Fruit fly (Drosophila melanogaster) whole organism, embryonic: Measurements from ENCODE around the gene wdn.
A peak's percentile ranks its signal among the peaks of the same experiment; 100 is the strongest.

Source experiments
- Abd-B ChIP-seq: fragments of 200-800 bp; sonication (Bioruptor generic); optimal IDR thresholded peaks from 2 replicates; lab custom pipeline; 2018; ENCODE audit warnings: missing biosample characterization, mild to moderate bottlenecking, missing genetic modification characterization, moderate library complexity
- Aef1 ChIP-seq: fragments of 200-800 bp; sonication (Bioruptor generic); IDR thresholded peaks from 3 replicates; pipeline ENCODE4 v1.3.6; 2022; ENCODE audit warnings: missing biosample characterization, missing genetic modification characterization
- CG10147 ChIP-seq: fragments of 200-800 bp; sonication (Bioruptor generic); optimal IDR thresholded peaks from 2 replicates; lab custom pipeline; 2019; ENCODE audit warnings: missing biosample characterization, mild to moderate bottlenecking, missing genetic modification characterization, moderate library complexity
- CG10462 ChIP-seq: fragments of 200-800 bp; sonication (Bioruptor generic); optimal IDR thresholded peaks from 2 replicates; lab custom pipeline; 2016; ENCODE audit warnings: missing biosample characterization, missing genetic modification characterization
- CG11560 ChIP-seq: fragments of 200-800 bp; sonication (Bioruptor generic); IDR thresholded peaks from 3 replicates; pipeline ENCODE4 v1.3.6; 2022; ENCODE audit warnings: missing biosample characterization, missing genetic modification characterization
- CG12659 ChIP-seq: fragments of 200-800 bp; sonication (Bioruptor generic); optimal IDR thresholded peaks from 3 replicates; lab custom pipeline; 2017; ENCODE audit warnings: mild to moderate bottlenecking, missing biosample characterization, missing genetic modification reagents, missing genetic modification characterization
- CG13287 ChIP-seq: fragments of 200-800 bp; sonication (Bioruptor generic); IDR thresholded peaks from 2 replicates; pipeline ENCODE4 v1.3.6; 2022; ENCODE audit warnings: missing biosample characterization, missing genetic modification characterization; ENCODE audit not compliant: partially characterized antibody
- CG13424 ChIP-seq: fragments of 200-800 bp; sonication (Bioruptor generic); optimal IDR thresholded peaks from 2 replicates; lab custom pipeline; 2019; ENCODE audit warnings: missing biosample characterization, mild to moderate bottlenecking, missing genetic modification characterization, moderate library complexity
- CG13775 ChIP-seq: fragments of 200-800 bp; sonication (Bioruptor generic); optimal IDR thresholded peaks from 3 replicates; lab custom pipeline; 2017; ENCODE audit warnings: missing biosample characterization, mild to moderate bottlenecking, missing genetic modification characterization
- CG15479 ChIP-seq: fragments of 200-800 bp; sonication (Bioruptor generic); optimal IDR thresholded peaks from 3 replicates; lab custom pipeline; 2019; ENCODE audit warnings: missing biosample characterization, mild to moderate bottlenecking, missing genetic modification characterization, moderate library complexity
- CG15601 ChIP-seq: fragments of 200-800 bp; sonication (Bioruptor generic); optimal IDR thresholded peaks from 3 replicates; lab custom pipeline; 2019; ENCODE audit warnings: missing biosample characterization, mild to moderate bottlenecking, missing genetic modification characterization, moderate library complexity
- CG1602 ChIP-seq: fragments of 200-800 bp; sonication (Bioruptor generic); optimal IDR thresholded peaks from 3 replicates; lab custom pipeline; 2016; ENCODE audit warnings: missing biosample characterization, missing genetic modification characterization
- CG16813 ChIP-seq: fragments of 200-800 bp; sonication (Bioruptor generic); IDR thresholded peaks from 3 replicates; pipeline ENCODE4 v1.3.6; 2022; ENCODE audit warnings: missing biosample characterization, missing genetic modification characterization; ENCODE audit not compliant: partially characterized antibody
- CG18476 ChIP-seq: fragments of 200-800 bp; sonication (Bioruptor generic); optimal IDR thresholded peaks from 2 replicates; lab custom pipeline; 2016; ENCODE audit warnings: missing biosample characterization, mild to moderate bottlenecking, missing genetic modification characterization
- CG2116 ChIP-seq: fragments of 200-800 bp; sonication (Bioruptor generic); optimal IDR thresholded peaks from 3 replicates; lab custom pipeline; 2018; ENCODE audit warnings: missing biosample characterization, mild to moderate bottlenecking, missing genetic modification characterization
- CG4404 ChIP-seq: fragments of 200-800 bp; sonication (Bioruptor generic); IDR thresholded peaks from 2 replicates; pipeline ENCODE4 v1.3.6; 2022; ENCODE audit warnings: missing biosample characterization, missing genetic modification characterization
- CG6683 ChIP-seq: fragments of 200-800 bp; sonication (Bioruptor generic); optimal IDR thresholded peaks from 2 replicates; lab custom pipeline; 2017; ENCODE audit warnings: missing biosample characterization, mild to moderate bottlenecking, missing genetic modification characterization, missing genetic modification reagents
- CG6689 ChIP-seq: fragments of 200-800 bp; sonication (Bioruptor generic); IDR thresholded peaks from 2 replicates; pipeline ENCODE4 v1.3.6; 2022; ENCODE audit warnings: missing biosample characterization, missing genetic modification characterization
- CG8478 ChIP-seq: fragments of >200 bp; optimal IDR thresholded peaks from 2 replicates; lab custom pipeline; 2018
- CoRest ChIP-seq: fragments of 200-800 bp; sonication (Bioruptor generic); optimal IDR thresholded peaks from 3 replicates; lab custom pipeline; 2018; ENCODE audit warnings: missing biosample characterization, mild to moderate bottlenecking, missing genetic modification characterization, moderate library complexity
- HLH3B ChIP-seq: fragments of 200-800 bp; sonication (Bioruptor generic); IDR thresholded peaks from 2 replicates; pipeline ENCODE4 v1.3.6; 2022; ENCODE audit warnings: missing biosample characterization, missing genetic modification characterization
- Med ChIP-seq: fragments of 200-800 bp; sonication (Bioruptor generic); peaks from one replicate; lab custom pipeline; 2016; ENCODE audit warnings: missing biosample characterization, missing genetic modification characterization, mild to moderate bottlenecking, inconsistent platforms, moderate library complexity
- NC2β ChIP-seq: fragments of 200-800 bp; sonication (Bioruptor generic); optimal IDR thresholded peaks from 2 replicates; lab custom pipeline; 2016; ENCODE audit warnings: missing biosample characterization, missing genetic modification characterization
- NK7.1 ChIP-seq: fragments of 200-800 bp; sonication (Bioruptor generic); optimal IDR thresholded peaks from 3 replicates; lab custom pipeline; 2016; ENCODE audit warnings: missing biosample characterization, missing genetic modification characterization
- Opbp ChIP-seq: fragments of 200-800 bp; sonication (Bioruptor generic); IDR thresholded peaks from 3 replicates; pipeline ENCODE4 v1.3.6; 2022; ENCODE audit warnings: missing biosample characterization, missing genetic modification characterization; ENCODE audit not compliant: partially characterized antibody
- Poxn ChIP-seq: fragments of 200-800 bp; sonication (Bioruptor generic); IDR thresholded peaks from 2 replicates; pipeline ENCODE4 v1.3.6; 2022; ENCODE audit warnings: missing biosample characterization, missing genetic modification characterization
- Rfx ChIP-seq: fragments of 200-800 bp; sonication (Bioruptor generic); IDR thresholded peaks from 2 replicates; pipeline ENCODE4 v1.3.6; 2022; ENCODE audit warnings: missing biosample characterization, missing genetic modification characterization
- Xbp1 ChIP-seq: fragments of 200-800 bp; sonication (Bioruptor generic); optimal IDR thresholded peaks from 3 replicates; lab custom pipeline; 2016; ENCODE audit warnings: missing biosample characterization, mild to moderate bottlenecking, missing genetic modification characterization
- amos ChIP-seq: fragments of 200-800 bp; sonication (Bioruptor generic); IDR thresholded peaks from 2 replicates; pipeline ENCODE4 v1.3.6; 2022; ENCODE audit warnings: missing biosample characterization, missing genetic modification characterization; ENCODE audit not compliant: partially characterized antibody
- dimm ChIP-seq: fragments of 200-800 bp; sonication (Bioruptor generic); IDR thresholded peaks from 2 replicates; pipeline ENCODE4 v1.3.6; 2022; ENCODE audit warnings: missing biosample characterization, missing genetic modification characterization
- ems ChIP-seq: fragments of 200-800 bp; sonication (Bioruptor generic); optimal IDR thresholded peaks from 3 replicates; lab custom pipeline; 2016; ENCODE audit warnings: missing biosample characterization, missing genetic modification characterization
- ham ChIP-seq: fragments of 200-800 bp; sonication (Bioruptor generic); IDR thresholded peaks from 2 replicates; pipeline ENCODE4 v1.3.6; 2022; ENCODE audit warnings: missing biosample characterization, missing genetic modification characterization
- hbn ChIP-seq: fragments of 200-800 bp; sonication (Bioruptor generic); IDR thresholded peaks from 2 replicates; pipeline ENCODE4 v1.3.6; 2022; ENCODE audit warnings: missing biosample characterization, missing genetic modification characterization; ENCODE audit not compliant: partially characterized antibody
- inv ChIP-seq: fragments of 200-800 bp; sonication (Bioruptor generic); IDR thresholded peaks from 2 replicates; pipeline ENCODE4 v1.3.6; 2022; ENCODE audit warnings: missing biosample characterization, missing genetic modification characterization; ENCODE audit not compliant: partially characterized antibody
- jumu ChIP-seq: fragments of 200-800 bp; sonication (Bioruptor generic); optimal IDR thresholded peaks from 3 replicates; lab custom pipeline; 2016; ENCODE audit warnings: missing biosample characterization, missing genetic modification characterization
- lmd ChIP-seq: fragments of 200-800 bp; sonication (Bioruptor generic); IDR thresholded peaks from 2 replicates; pipeline ENCODE4 v1.3.6; 2022; ENCODE audit warnings: missing biosample characterization, missing genetic modification characterization
- mam ChIP-seq: fragments of 200-800 bp; sonication (Bioruptor generic); optimal IDR thresholded peaks from 3 replicates; lab custom pipeline; 2016; ENCODE audit warnings: missing biosample characterization, missing genetic modification characterization
- nmo ChIP-seq: fragments of 200-800 bp; sonication (Bioruptor generic); optimal IDR thresholded peaks from 2 replicates; lab custom pipeline; 2018; ENCODE audit warnings: missing biosample characterization, mild to moderate bottlenecking, missing genetic modification characterization, moderate library complexity
- prd ChIP-seq, 3 experiments: fragments of >200 bp in 2 of 3; fragments of 200-800 bp in 1 of 3; sonication (Bioruptor generic) in 1 of 3; optimal IDR thresholded peaks in 2 of 3; IDR thresholded peaks in 1 of 3; 2 replicates in 2 of 3; 3 replicates in 1 of 3; pipeline versions ENCODE4 v1.3.6 to Lab custom; 2017 to 2022; ENCODE audit warnings: missing biosample characterization in 1 of 3, missing genetic modification characterization in 1 of 3
- row ChIP-seq: fragments of 200-800 bp; sonication (Bioruptor generic); IDR thresholded peaks from 3 replicates; pipeline ENCODE4 v1.3.6; 2022; ENCODE audit warnings: missing biosample characterization, missing genetic modification characterization
- slp2 ChIP-seq: fragments of 200-800 bp; sonication (Bioruptor generic); optimal IDR thresholded peaks from 2 replicates; lab custom pipeline; 2016; ENCODE audit warnings: missing biosample characterization, missing genetic modification characterization
- sob ChIP-seq: fragments of 200-800 bp; sonication (Bioruptor generic); IDR thresholded peaks from 2 replicates; pipeline ENCODE4 v1.3.6; 2022; ENCODE audit warnings: missing biosample characterization, missing genetic modification characterization

Gene wdn

dm6 chr3R:28805164-28805563 lies 6.0 kb downstream of the wdn start (continued):
- TF ChIP-seq ham (GFP tag; lab: Robert Waterston, UW) (no peak), CG6683 (GFP tag; lab: Kevin White, UChicago) (no peak), Aef1 (GFP tag; lab: Robert Waterston, UW) (0 out of 3 replicates have a peak, but pooled peaks have one; percentile 14), amos (0 out of 2 replicates have a peak, but pooled peaks have one; percentile 29), mam (no peak), ems (GFP tag; lab: Kevin White, UChicago) (peak; percentile 16), Med (peak; percentile 74), HLH3B (no peak), slp2 (no peak), CG15601 (tag; lab: Kevin White, UChicago) (peak; percentile 3), jumu (GFP tag; lab: Kevin White, UChicago) (no peak), Abd-B (GFP tag; lab: Kevin White, UChicago) (peak; percentile 40), row (GFP tag; lab: Robert Waterston, UW) (peak; percentile 78), nmo (peak; percentile 76), CG13287 (GFP tag; lab: Robert Waterston, UW) (no peak), Xbp1 (GFP tag; lab: Kevin White, UChicago) (peak; percentile 5), CG13424 (tag; lab: Kevin White, UChicago) (peak; percentile 10), CoRest (tag; lab: Kevin White, UChicago) (peak; percentile 37), CG6689 (no peak), CG4404 (GFP tag; lab: Robert Waterston, UW) (0 out of 2 replicates have a peak, but pooled peaks have one; percentile 5), Opbp (GFP tag; lab: Robert Waterston, UW) (0 out of 3 replicates have a peak, but pooled peaks have one; percentile 49), CG13775 (peak; percentile 15), CG12659 (GFP tag; lab: Kevin White, UChicago) (peak; percentile 3), prd (optimal IDR thresholded peaks at IDR 0.05; lab: Kevin White, UChicago) (no peak), prd (GFP tag; IDR thresholded peaks at IDR 0.05; lab: Robert Waterston, UW) (peak; percentile 43; the same call in 2 of the 3 replicates), NK7.1 (GFP tag; lab: Kevin White, UChicago) (no peak), CG16813 (GFP tag; lab: Robert Waterston, UW) (peak; percentile 64), Poxn (GFP tag; lab: Robert Waterston, UW) (no peak), CG10462 (GFP tag; lab: Kevin White, UChicago) (no peak), CG1602 (GFP tag; lab: Kevin White, UChicago) (peak; percentile 5), CG11560 (tag; lab: Robert Waterston, UW) (0 out of 3 replicates have a peak, but pooled peaks have one; percentile 22), sob (GFP tag; lab: Robert Waterston, UW) (peak; percentile 28; the same call in 1 of the 2 replicates), inv (GFP tag; lab: Robert Waterston, UW) (peak; percentile 33; the same call in 1 of the 2 replicates), lmd (GFP tag; lab: Robert Waterston, UW) (0 out of 2 replicates have a peak, but pooled peaks have one; percentile 18)

- TF ChIP-seq CG15479 (GFP tag; lab: Kevin White, UChicago) (no peak), CG2116 (no peak), NC2β (no peak), hbn (GFP tag; lab: Robert Waterston, UW) (no peak), Rfx (GFP tag; lab: Robert Waterston, UW) (no peak), dimm (GFP tag; lab: Robert Waterston, UW) (no peak), CG8478 (lab: Kevin White, UChicago) (no peak), CG10147 (no peak), CG18476 (GFP tag; lab: Kevin White, UChicago) (no peak)
Measured at dm6 chr3R:28790222-28790621, 20.9 kb downstream of the wdn start, which contains the start of gene intr. Gene intr, plus strand, starts transcription at chr3R:28790522.
